Fruit fly (Drosophila melanogaster) whole organism, prepupa: Measurements from ENCODE around the gene CG43288.

ENCODE experiments used
- Blimp-1 ChIP-seq: fragments of 200-800 bp; sonication (Bioruptor generic); optimal IDR thresholded peaks from 3 replicates; lab custom pipeline; 2017; ENCODE audit warnings: missing biosample characterization, missing genetic modification characterization, mild to moderate bottlenecking, moderate library complexity, missing genetic modification reagents
- CG10631 ChIP-seq: fragments of 200-800 bp; sonication (Bioruptor generic); optimal IDR thresholded peaks from 2 replicates; lab custom pipeline; 2016; ENCODE audit warnings: missing biosample characterization, missing genetic modification characterization
- CG10669 ChIP-seq: fragments of 200-800 bp; sonication (Bioruptor generic); optimal IDR thresholded peaks from 3 replicates; lab custom pipeline; 2018; ENCODE audit warnings: missing biosample characterization, mild to moderate bottlenecking, missing genetic modification characterization, moderate library complexity
- CG11294 ChIP-seq: fragments of 200-800 bp; sonication (Bioruptor generic); IDR thresholded peaks from 2 replicates; pipeline ENCODE4 v1.3.6; 2022; ENCODE audit warnings: missing biosample characterization, missing genetic modification characterization
- CG11762 ChIP-seq: fragments of 200-800 bp; sonication (Bioruptor generic); optimal IDR thresholded peaks from 3 replicates; lab custom pipeline; 2016; ENCODE audit warnings: missing biosample characterization, missing genetic modification characterization; ENCODE audit not compliant: insufficient read depth
- CG11902 ChIP-seq: fragments of 200-800 bp; sonication (Bioruptor generic); optimal IDR thresholded peaks from 3 replicates; lab custom pipeline; 2016; ENCODE audit warnings: missing biosample characterization, missing genetic modification characterization
- CG15336 ChIP-seq: fragments of 200-800 bp; sonication (Bioruptor generic); IDR thresholded peaks from 2 replicates; pipeline ENCODE4 v1.3.6; 2022; ENCODE audit warnings: missing biosample characterization, missing genetic modification characterization
- CG1621 ChIP-seq: fragments of 200-800 bp; sonication (Bioruptor generic); optimal IDR thresholded peaks from 3 replicates; lab custom pipeline; 2018; ENCODE audit warnings: missing biosample characterization, mild to moderate bottlenecking, missing genetic modification characterization
- CG16779 ChIP-seq: fragments of 200-800 bp; sonication (Bioruptor generic); optimal IDR thresholded peaks from 3 replicates; lab custom pipeline; 2017; ENCODE audit warnings: missing biosample characterization, mild to moderate bottlenecking, missing genetic modification characterization
- CG31627 ChIP-seq: fragments of 200-800 bp; sonication (Bioruptor generic); optimal IDR thresholded peaks from 3 replicates; lab custom pipeline; 2016; ENCODE audit warnings: missing biosample characterization, missing genetic modification characterization
- CG34406 ChIP-seq: fragments of 200-800 bp; sonication (Bioruptor generic); optimal IDR thresholded peaks from 3 replicates; lab custom pipeline; 2016; ENCODE audit warnings: missing biosample characterization, missing genetic modification characterization
- CG4318 ChIP-seq: fragments of 200-800 bp; sonication (Bioruptor generic); optimal IDR thresholded peaks from 3 replicates; lab custom pipeline; 2017; ENCODE audit warnings: missing biosample characterization, mild to moderate bottlenecking, missing genetic modification characterization
- CG6792 ChIP-seq: fragments of 200-800 bp; sonication (Bioruptor generic); optimal IDR thresholded peaks from 3 replicates; lab custom pipeline; 2016; ENCODE audit warnings: missing biosample characterization, missing genetic modification characterization
- CG6854 ChIP-seq: fragments of 200-800 bp; sonication (Bioruptor generic); optimal IDR thresholded peaks from 2 replicates; lab custom pipeline; 2017; ENCODE audit warnings: missing biosample characterization, mild to moderate bottlenecking, missing genetic modification characterization
- CG7368 ChIP-seq: fragments of 200-800 bp; sonication (Bioruptor generic); optimal IDR thresholded peaks from 3 replicates; lab custom pipeline; 2016; ENCODE audit warnings: missing biosample characterization, missing genetic modification characterization
- CG8119 ChIP-seq: fragments of 200-800 bp; sonication (Bioruptor generic); IDR thresholded peaks from 3 replicates; pipeline ENCODE4 v1.3.6; 2022; ENCODE audit warnings: missing biosample characterization, missing genetic modification characterization
- CG8319 ChIP-seq: fragments of 200-800 bp; sonication (Bioruptor generic); optimal IDR thresholded peaks from 3 replicates; lab custom pipeline; 2016; ENCODE audit warnings: missing biosample characterization, missing genetic modification characterization
- CG8632 ChIP-seq: fragments of 200-800 bp; sonication (Bioruptor generic); optimal IDR thresholded peaks from 3 replicates; lab custom pipeline; 2016; ENCODE audit warnings: missing biosample characterization, missing genetic modification characterization
- CG9139 ChIP-seq: fragments of 200-800 bp; sonication (Bioruptor generic); optimal IDR thresholded peaks from 3 replicates; lab custom pipeline; 2017; ENCODE audit warnings: missing biosample characterization, mild to moderate bottlenecking, missing genetic modification characterization
- Eip75B ChIP-seq: fragments of 200-800 bp; sonication (Bioruptor generic); optimal IDR thresholded peaks from 3 replicates; lab custom pipeline; 2016; ENCODE audit warnings: missing biosample characterization, missing genetic modification characterization
- Ets21C ChIP-seq: fragments of 200-800 bp; sonication (Bioruptor generic); optimal IDR thresholded peaks from 3 replicates; lab custom pipeline; 2016; ENCODE audit warnings: missing biosample characterization, missing genetic modification characterization
- Gug ChIP-seq: fragments of 200-800 bp; sonication (Bioruptor generic); IDR thresholded peaks from 2 replicates; pipeline ENCODE4 v1.3.6; 2022; ENCODE audit warnings: missing biosample characterization, missing genetic modification characterization
- Hr39 ChIP-seq: fragments of 200-800 bp; sonication (Bioruptor generic); optimal IDR thresholded peaks from 2 replicates; lab custom pipeline; 2016; ENCODE audit warnings: missing biosample characterization, missing genetic modification characterization
- Hr4 ChIP-seq: fragments of 200-800 bp; sonication (Bioruptor generic); optimal IDR thresholded peaks from 3 replicates; lab custom pipeline; 2016; ENCODE audit warnings: missing biosample characterization, missing genetic modification characterization
- Lpt ChIP-seq: fragments of 200-800 bp; sonication (Bioruptor generic); optimal IDR thresholded peaks from 3 replicates; lab custom pipeline; 2016; ENCODE audit warnings: missing biosample characterization, missing genetic modification characterization
- Met ChIP-seq: fragments of 200-800 bp; sonication (Bioruptor generic); optimal IDR thresholded peaks from 3 replicates; lab custom pipeline; 2016; ENCODE audit warnings: missing biosample characterization, missing genetic modification characterization
- OdsH ChIP-seq: fragments of 200-800 bp; sonication (Bioruptor generic); optimal IDR thresholded peaks from 3 replicates; lab custom pipeline; 2016; ENCODE audit warnings: missing biosample characterization, missing genetic modification characterization
- Smox ChIP-seq: fragments of 200-800 bp; sonication (Bioruptor generic); optimal IDR thresholded peaks from 3 replicates; lab custom pipeline; 2016; ENCODE audit warnings: missing biosample characterization, missing genetic modification characterization
- Sox102F ChIP-seq: fragments of 200-800 bp; sonication (Bioruptor generic); optimal IDR thresholded peaks from 2 replicates; lab custom pipeline; 2016; ENCODE audit warnings: missing biosample characterization, mild to moderate bottlenecking, missing genetic modification characterization
- Sox14 ChIP-seq: fragments of 200-800 bp; sonication (Bioruptor generic); optimal IDR thresholded peaks from 3 replicates; lab custom pipeline; 2016; ENCODE audit warnings: missing biosample characterization, missing genetic modification characterization
- Sox15 ChIP-seq: fragments of 200-800 bp; sonication (Bioruptor generic); optimal IDR thresholded peaks from 3 replicates; lab custom pipeline; 2016; ENCODE audit warnings: missing biosample characterization, missing genetic modification characterization
- achi ChIP-seq: fragments of 200-800 bp; sonication (Bioruptor generic); optimal IDR thresholded peaks from 3 replicates; lab custom pipeline; 2016; ENCODE audit warnings: missing biosample characterization, missing genetic modification characterization
- acj6 ChIP-seq: fragments of 200-800 bp; sonication (Bioruptor generic); optimal IDR thresholded peaks from 3 replicates; lab custom pipeline; 2016; ENCODE audit warnings: missing biosample characterization, missing genetic modification characterization
- cyc ChIP-seq: fragments of 200-800 bp; sonication (Bioruptor generic); optimal IDR thresholded peaks from 3 replicates; lab custom pipeline; 2016; ENCODE audit warnings: missing biosample characterization, missing genetic modification characterization
- dac ChIP-seq: fragments of 200-800 bp; sonication (Bioruptor generic); optimal IDR thresholded peaks from 2 replicates; lab custom pipeline; 2017; ENCODE audit warnings: missing biosample characterization, mild to moderate bottlenecking, missing genetic modification characterization
- dsx ChIP-seq: fragments of 200-800 bp; optimal IDR thresholded peaks from 3 replicates; lab custom pipeline; 2019; ENCODE audit warnings: missing biosample characterization, mild to moderate bottlenecking, missing genetic modification characterization, moderate library complexity; ENCODE audit not compliant: poor library complexity, severe bottlenecking
- eg ChIP-seq: fragments of 200-800 bp; sonication (Bioruptor generic); IDR thresholded peaks from 3 replicates; pipeline ENCODE4 v1.3.6; 2022; ENCODE audit warnings: missing biosample characterization, missing genetic modification characterization
- fd59A ChIP-seq: fragments of 200-800 bp; sonication (Bioruptor generic); optimal IDR thresholded peaks from 2 replicates; lab custom pipeline; 2017; ENCODE audit warnings: missing biosample characterization, mild to moderate bottlenecking, missing genetic modification characterization, missing genetic modification reagents
- fd85E ChIP-seq: fragments of 200-800 bp; sonication (Bioruptor generic); optimal IDR thresholded peaks from 3 replicates; lab custom pipeline; 2016; ENCODE audit warnings: missing biosample characterization, missing genetic modification characterization
- fkh ChIP-seq: fragments of 200-800 bp; sonication (Bioruptor generic); optimal IDR thresholded peaks from 3 replicates; lab custom pipeline; 2017; ENCODE audit warnings: missing biosample characterization, mild to moderate bottlenecking, missing genetic modification characterization, moderate library complexity
- lz ChIP-seq: fragments of 200-800 bp; sonication (Bioruptor generic); optimal IDR thresholded peaks from 3 replicates; lab custom pipeline; 2016; ENCODE audit warnings: missing biosample characterization, missing genetic modification characterization
- net ChIP-seq: fragments of 200-800 bp; sonication (Bioruptor generic); optimal IDR thresholded peaks from 3 replicates; lab custom pipeline; 2016; ENCODE audit warnings: missing biosample characterization, missing genetic modification characterization
- pdm3 ChIP-seq: fragments of 200-800 bp; sonication (Bioruptor generic); optimal IDR thresholded peaks from 3 replicates; lab custom pipeline; 2016; ENCODE audit warnings: missing biosample characterization, missing genetic modification characterization
- salr ChIP-seq, 2 experiments: fragments of 200-800 bp; sonication (Bioruptor generic); optimal IDR thresholded peaks; 3 replicates each; lab custom pipeline; 2016 to 2018; ENCODE audit warnings: missing biosample characterization in 2 of 2, missing genetic modification characterization in 2 of 2, mild to moderate bottlenecking in 1 of 2
- spab ChIP-seq: fragments of 200-800 bp; sonication (Bioruptor generic); optimal IDR thresholded peaks from 2 replicates; lab custom pipeline; 2017; ENCODE audit warnings: missing biosample characterization, mild to moderate bottlenecking, missing genetic modification characterization, missing genetic modification reagents
- ss ChIP-seq, 2 experiments: fragments of 200-800 bp; sonication (Bioruptor generic); optimal IDR thresholded peaks; 2 replicates in 1 of 2; 3 replicates in 1 of 2; lab custom pipeline; 2017 to 2018; ENCODE audit warnings: mild to moderate bottlenecking in 2 of 2, missing biosample characterization in 2 of 2, missing genetic modification characterization in 2 of 2, moderate library complexity in 1 of 2
- topi ChIP-seq: fragments of 200-800 bp; sonication (Bioruptor generic); optimal IDR thresholded peaks from 3 replicates; lab custom pipeline; 2016; ENCODE audit warnings: missing biosample characterization, missing genetic modification characterization
- vri ChIP-seq: fragments of 200-800 bp; sonication (Bioruptor generic); optimal IDR thresholded peaks from 3 replicates; lab custom pipeline; 2016; ENCODE audit warnings: missing biosample characterization, mild to moderate bottlenecking, missing genetic modification characterization

CG43288 gene

dm6 chrX:4212725-4213124, at the start of gene CG43288:
TSS of gene CG43288 (plus strand) at chrX:4213025.
- TF ChIP-seq CG11902 (GFP tag; lab: Kevin White, UChicago) = no peak
- TF ChIP-seq eg (GFP tag; lab: Robert Waterston, UW) = no peak
- TF ChIP-seq lz (GFP tag; lab: Kevin White, UChicago) = no peak
- no peak for TF ChIP-seq spab
- TF ChIP-seq CG31627 (GFP tag; lab: Kevin White, UChicago) = no peak
- TF ChIP-seq fkh (GFP tag; lab: Kevin White, UChicago) = no peak
- TF ChIP-seq Smox = no peak
- no peak for TF ChIP-seq fd85E (GFP tag; lab: Kevin White, UChicago)
- no peak for TF ChIP-seq net (GFP tag; lab: Kevin White, UChicago)
- no peak for TF ChIP-seq salr (GFP tag; optimal IDR thresholded peaks at IDR 0.05; lab: Kevin White, UChicago)
- TF ChIP-seq Blimp-1 (GFP tag; lab: Kevin White, UChicago) = no peak
- TF ChIP-seq CG10631 (GFP tag; lab: Kevin White, UChicago) = no peak
- no peak for TF ChIP-seq CG15336 (GFP tag; lab: Robert Waterston, UW)
- no peak for TF ChIP-seq CG8119 (GFP tag; lab: Robert Waterston, UW)
- no peak for TF ChIP-seq CG4318 (GFP tag; lab: Kevin White, UChicago)
- TF ChIP-seq dac = no peak
- TF ChIP-seq CG11294 = no peak
- no peak for TF ChIP-seq CG34406

dm6 chrX:4170492-4170891, 42.3 kb upstream of the CG43288 start:
- peak; percentile 4 for TF ChIP-seq fd59A (GFP tag; lab: Kevin White, UChicago)
- no peak for TF ChIP-seq vri (GFP tag; lab: Kevin White, UChicago)
- peak in 1 of 2 experiments; percentile 20 for TF ChIP-seq salr (GFP tag; optimal IDR thresholded peaks at IDR 0.05; lab: Kevin White, UChicago)
- no peak for TF ChIP-seq CG7368 (GFP tag; lab: Kevin White, UChicago)
- TF ChIP-seq topi = no peak
- TF ChIP-seq achi (GFP tag; lab: Kevin White, UChicago) = peak; percentile 61
- TF ChIP-seq Lpt (GFP tag; lab: Kevin White, UChicago) = peak; percentile 28
- TF ChIP-seq Sox14 = no peak
- TF ChIP-seq fkh (GFP tag; lab: Kevin White, UChicago) = no peak
- TF ChIP-seq CG10631 (GFP tag; lab: Kevin White, UChicago) = peak; percentile 47
- no peak for TF ChIP-seq CG11762 (GFP tag; lab: Kevin White, UChicago)
- TF ChIP-seq Ets21C (GFP tag; lab: Kevin White, UChicago) = no peak
- TF ChIP-seq CG6792 (GFP tag; lab: Kevin White, UChicago) = peak; percentile 16
- TF ChIP-seq net (GFP tag; lab: Kevin White, UChicago) = no peak
- no peak for TF ChIP-seq CG6854
- no peak for TF ChIP-seq lz (GFP tag; lab: Kevin White, UChicago)
- no peak for TF ChIP-seq Sox102F (GFP tag; lab: Kevin White, UChicago)
- TF ChIP-seq Eip75B (GFP tag; lab: Kevin White, UChicago) = peak; percentile 14
- TF ChIP-seq CG9139 (GFP tag; lab: Kevin White, UChicago) = no peak
- peak; percentile 51 for TF ChIP-seq CG10669 (GFP tag; lab: Kevin White, UChicago)
- peak; percentile 40 for TF ChIP-seq CG1621 (tag; lab: Kevin White, UChicago)
- no peak for TF ChIP-seq ss (GFP tag; optimal IDR thresholded peaks at IDR 0.05; lab: Kevin White, UChicago)
- peak; percentile 26 for TF ChIP-seq CG16779 (tag; lab: Kevin White, UChicago)
- TF ChIP-seq CG4318 (GFP tag; lab: Kevin White, UChicago) = peak; percentile 55
- TF ChIP-seq dsx = no peak
- no peak for TF ChIP-seq Smox
- peak; percentile 62 for TF ChIP-seq Hr4 (GFP tag; lab: Kevin White, UChicago)
- peak; percentile 45 for TF ChIP-seq pdm3
- TF ChIP-seq Hr39 (GFP tag; lab: Kevin White, UChicago) = no peak
- TF ChIP-seq Gug (GFP tag; lab: Robert Waterston, UW) = peak; percentile 52
- peak; percentile 28 for TF ChIP-seq acj6 (GFP tag; lab: Kevin White, UChicago)
- no peak for TF ChIP-seq CG8319 (GFP tag; lab: Kevin White, UChicago)
- no peak for TF ChIP-seq CG8632 (GFP tag; lab: Kevin White, UChicago)
- peak; percentile 41 for TF ChIP-seq OdsH (GFP tag; lab: Kevin White, UChicago)
- no peak for TF ChIP-seq CG34406
- TF ChIP-seq spab = peak; percentile 21
- TF ChIP-seq CG31627 (GFP tag; lab: Kevin White, UChicago) = no peak
- no peak for TF ChIP-seq cyc
- TF ChIP-seq Met = no peak
- TF ChIP-seq Sox15 = no peak
- peak; percentile 67 for TF ChIP-seq CG15336 (GFP tag; lab: Robert Waterston, UW)
- TF ChIP-seq fd85E (GFP tag; lab: Kevin White, UChicago) = no peak
- peak; percentile 58; the same call in 2 of the 3 replicates for TF ChIP-seq CG8119 (GFP tag; lab: Robert Waterston, UW)
